Fruit fly (Drosophila melanogaster) whole organism, wandering third instar larva: ENCODE data around the gene SelT.

Experiments
- CG9705 ChIP-seq: fragments of 200-800 bp; sonication (Bioruptor generic); optimal IDR thresholded peaks from 2 replicates; lab custom pipeline; 2018; ENCODE audit warnings: missing biosample characterization, mild to moderate bottlenecking, missing genetic modification characterization
- Hnf4 ChIP-seq: fragments of 200-800 bp; sonication (Bioruptor generic); optimal IDR thresholded peaks from 2 replicates; lab custom pipeline; 2016; ENCODE audit warnings: missing biosample characterization, mild to moderate bottlenecking, missing genetic modification characterization
- Myc ChIP-seq: fragments of >200 bp; optimal IDR thresholded peaks from 2 replicates; lab custom pipeline; 2017
- br ChIP-seq: fragments of 200-800 bp; sonication (Bioruptor generic); optimal IDR thresholded peaks from 2 replicates; lab custom pipeline; 2016; ENCODE audit warnings: missing biosample characterization, missing genetic modification characterization
- brk ChIP-seq: fragments of 200-800 bp; sonication (Bioruptor generic); optimal IDR thresholded peaks from 2 replicates; lab custom pipeline; 2016; ENCODE audit warnings: missing biosample characterization, mild to moderate bottlenecking, missing genetic modification characterization
- dmrt93B ChIP-seq: fragments of 200-800 bp; sonication (Bioruptor generic); optimal IDR thresholded peaks from 2 replicates; lab custom pipeline; 2018; ENCODE audit warnings: missing biosample characterization, mild to moderate bottlenecking, missing genetic modification characterization
- psq ChIP-seq: fragments of 200-800 bp; sonication (Bioruptor generic); optimal IDR thresholded peaks from 3 replicates; lab custom pipeline; 2017; ENCODE audit warnings: missing biosample characterization, mild to moderate bottlenecking, missing genetic modification characterization, moderate library complexity

dm6 chr2L:5001582-5001929, 9.2 kb upstream of the SelT start:
- no peak for TF ChIP-seq dmrt93B (GFP tag; lab: Kevin White, UChicago)
- TF ChIP-seq psq = no peak
- no peak for TF ChIP-seq CG9705 (GFP tag; lab: Kevin White, UChicago)
- TF ChIP-seq Myc (lab: Kevin White, UChicago) = no peak
- TF ChIP-seq br = no peak
- no peak for TF ChIP-seq Hnf4
- TF ChIP-seq brk (GFP tag; lab: Kevin White, UChicago) = peak; percentile 40
